Worm (Caenorhabditis elegans) whole organism, L4 larva: ENCODE measurements around the gene lin-15B.

ENCODE experiments used
- D1046.2 ChIP-seq: fragments of 200-800 bp; sonication (Bioruptor generic); IDR thresholded peaks from 2 replicates; pipeline ENCODE4 v1.3.6; 2022; ENCODE audit warnings: missing genetic modification characterization, missing compliant biosample characterization
- F10B5.3 ChIP-seq: sonication (generic microtip); optimal IDR thresholded peaks from 2 replicates; lab custom pipeline; 2016; ENCODE audit warnings: mild to moderate bottlenecking, missing genetic modification characterization, missing compliant biosample characterization
- T26A8.4 ChIP-seq: fragments of 200-800 bp; sonication (Bioruptor generic); IDR thresholded peaks from 2 replicates; pipeline ENCODE4 v1.3.6; 2022; ENCODE audit warnings: missing genetic modification characterization, missing compliant biosample characterization
- Y48G9A.11 ChIP-seq: fragments of 200-800 bp; sonication (Bioruptor generic); IDR thresholded peaks from 2 replicates; pipeline ENCODE4 v1.3.6; 2022; ENCODE audit warnings: missing genetic modification reagents, missing genetic modification characterization, missing compliant biosample characterization
- Y75B8A.6 ChIP-seq: fragments of 200-800 bp; sonication (Bioruptor generic); IDR thresholded peaks from 2 replicates; pipeline ENCODE4 v1.3.6; 2022; ENCODE audit warnings: missing genetic modification reagents, missing genetic modification characterization, missing compliant biosample characterization
- ZK337.2 ChIP-seq: fragments of 200-800 bp; sonication (Bioruptor generic); IDR thresholded peaks from 2 replicates; pipeline ENCODE4 v1.3.6; 2022; ENCODE audit warnings: missing genetic modification reagents, missing genetic modification characterization, missing compliant biosample characterization
- aha-1 ChIP-seq: fragments of 150-350 bp; peaks from one replicate; lab custom pipeline; 2014; ENCODE audit warnings: missing biosample characterization, missing genetic modification characterization
- attf-4 ChIP-seq: sonication (generic microtip); optimal IDR thresholded peaks from 3 replicates; lab custom pipeline; 2017; ENCODE audit warnings: missing biosample characterization, missing genetic modification characterization
- ceh-20 ChIP-seq: fragments of 200-800 bp; sonication (Bioruptor generic); IDR thresholded peaks from 2 replicates; pipeline ENCODE4 v1.3.6; 2022; ENCODE audit warnings: missing genetic modification reagents, missing genetic modification characterization, missing compliant biosample characterization
- ces-1 ChIP-seq: fragments of 150-350 bp; sonication (generic microtip); optimal IDR thresholded peaks from 4 replicates; lab custom pipeline; 2014; ENCODE audit warnings: missing biosample characterization, missing genetic modification reagents, missing genetic modification characterization
- cey-2 ChIP-seq: sonication (generic microtip); optimal IDR thresholded peaks from 3 replicates; lab custom pipeline; 2017; ENCODE audit warnings: missing genetic modification characterization, mild to moderate bottlenecking, missing compliant biosample characterization, antibody characterized with exemption, borderline replicate concordance; ENCODE audit not compliant: insufficient read depth
- dmd-6 ChIP-seq: fragments of 200-800 bp; sonication (Bioruptor generic); IDR thresholded peaks from 2 replicates; pipeline ENCODE4 v1.3.6; 2022; ENCODE audit warnings: missing genetic modification reagents, missing genetic modification characterization, missing compliant biosample characterization
- dmd-9 ChIP-seq: fragments of 200-800 bp; sonication (Bioruptor generic); IDR thresholded peaks from 2 replicates; pipeline ENCODE4 v1.3.6; 2022; ENCODE audit warnings: missing genetic modification reagents, missing genetic modification characterization, missing compliant biosample characterization
- duxl-1 ChIP-seq: sonication (generic microtip); optimal IDR thresholded peaks from 2 replicates; lab custom pipeline; 2016; ENCODE audit warnings: mild to moderate bottlenecking, missing genetic modification characterization, moderate library complexity, missing compliant biosample characterization; ENCODE audit not compliant: poor library complexity
- dve-1 ChIP-seq: sonication (generic microtip); optimal IDR thresholded peaks from 2 replicates; lab custom pipeline; 2017; ENCODE audit warnings: antibody characterized with exemption, mild to moderate bottlenecking, missing genetic modification characterization, missing compliant biosample characterization; ENCODE audit not compliant: insufficient read depth
- fos-1 ChIP-seq: fragments of 150-350 bp; optimal IDR thresholded peaks from 2 replicates; lab custom pipeline; 2014; ENCODE audit warnings: missing biosample characterization, missing genetic modification characterization
- gei-8 ChIP-seq: fragments of 200-800 bp; sonication (Bioruptor generic); optimal IDR thresholded peaks from 2 replicates; lab custom pipeline; 2018; ENCODE audit warnings: mild to moderate bottlenecking, missing genetic modification characterization, missing compliant biosample characterization
- hlh-11 ChIP-seq: fragments of 200-800 bp; sonication (Bioruptor generic); optimal IDR thresholded peaks from 2 replicates; lab custom pipeline; 2018; ENCODE audit warnings: mild to moderate bottlenecking, missing genetic modification characterization, missing compliant biosample characterization
- hlh-30 ChIP-seq: sonication (generic microtip); optimal IDR thresholded peaks from 2 replicates; lab custom pipeline; 2017; ENCODE audit warnings: antibody characterized with exemption, mild to moderate bottlenecking, missing genetic modification characterization, missing compliant biosample characterization; ENCODE audit not compliant: insufficient read depth
- lin-13 ChIP-seq: fragments of 150-350 bp; optimal IDR thresholded peaks from 2 replicates; lab custom pipeline; 2014; ENCODE audit warnings: missing biosample characterization, missing genetic modification reagents, missing genetic modification characterization
- lin-29 ChIP-seq: fragments of 200-800 bp; sonication (Bioruptor generic); IDR thresholded peaks from 2 replicates; pipeline ENCODE4 v1.3.6; 2022; ENCODE audit warnings: missing genetic modification reagents, missing genetic modification characterization, missing compliant biosample characterization
- lin-39 ChIP-seq: fragments of 150-350 bp; optimal IDR thresholded peaks from 2 replicates; lab custom pipeline; 2014; ENCODE audit warnings: missing biosample characterization, missing genetic modification reagents, missing genetic modification characterization
- lir-3 ChIP-seq: sonication (generic microtip); optimal IDR thresholded peaks from 2 replicates; lab custom pipeline; 2016; ENCODE audit warnings: mild to moderate bottlenecking, missing genetic modification characterization, missing compliant biosample characterization
- lsy-2 ChIP-seq, 2 experiments: fragments of 150-350 bp in 1 of 2; sonication (generic microtip) in 1 of 2; optimal IDR thresholded peaks; 2 replicates each; lab custom pipeline; 2014 to 2017; ENCODE audit warnings: missing biosample characterization in 2 of 2, missing genetic modification characterization in 2 of 2
- mdl-1 ChIP-seq, 2 experiments: fragments of 150-350 bp in 1 of 2; sonication (generic microtip) in 1 of 2; optimal IDR thresholded peaks; 2 replicates each; lab custom pipeline; 2014 to 2017; ENCODE audit warnings: missing biosample characterization in 2 of 2, missing genetic modification characterization in 2 of 2
- mdt-29 ChIP-seq: fragments of 200-800 bp; sonication (Bioruptor generic); IDR thresholded peaks from 2 replicates; pipeline ENCODE4 v1.3.6; 2022; ENCODE audit warnings: missing genetic modification reagents, missing genetic modification characterization, missing compliant biosample characterization
- mep-1 ChIP-seq: fragments of 150-350 bp; sonication (generic microtip); optimal IDR thresholded peaks from 3 replicates; lab custom pipeline; 2014; ENCODE audit warnings: missing biosample characterization, missing genetic modification characterization
- mxl-2 ChIP-seq: fragments of 200-800 bp; sonication (Bioruptor generic); conservative IDR thresholded peaks from 2 replicates; pipeline ENCODE4 v1.3.6; 2022; ENCODE audit warnings: missing genetic modification reagents, missing genetic modification characterization, missing compliant biosample characterization
- mxl-3 ChIP-seq: fragments of 200-800 bp; sonication (Bioruptor generic); optimal IDR thresholded peaks from 2 replicates; lab custom pipeline; 2018; ENCODE audit warnings: mild to moderate bottlenecking, missing genetic modification characterization, missing compliant biosample characterization
- nhr-102 ChIP-seq: sonication (generic microtip); optimal IDR thresholded peaks from 2 replicates; lab custom pipeline; 2016; ENCODE audit warnings: mild to moderate bottlenecking, missing genetic modification characterization, moderate library complexity, missing compliant biosample characterization
- nhr-237 ChIP-seq: sonication (generic microtip); optimal IDR thresholded peaks from 2 replicates; lab custom pipeline; 2017; ENCODE audit warnings: missing biosample characterization, missing genetic modification characterization
- nhr-28 ChIP-seq: fragments of 150-350 bp; optimal IDR thresholded peaks from 2 replicates; lab custom pipeline; 2014; ENCODE audit warnings: missing biosample characterization, missing genetic modification characterization
- nhr-48 ChIP-seq: sonication (generic microtip); optimal IDR thresholded peaks from 2 replicates; lab custom pipeline; 2016; ENCODE audit warnings: mild to moderate bottlenecking, missing genetic modification characterization, missing compliant biosample characterization
- nhr-76 ChIP-seq: fragments of 150-350 bp; optimal IDR thresholded peaks from 2 replicates; lab custom pipeline; 2014; ENCODE audit warnings: missing biosample characterization, missing genetic modification characterization
- nhr-77 ChIP-seq: fragments of 150-350 bp; optimal IDR thresholded peaks from 2 replicates; lab custom pipeline; 2014; ENCODE audit warnings: missing biosample characterization, missing genetic modification characterization
- pha-4 ChIP-seq, 2 experiments: fragments of 150-350 bp in 1 of 2; fragments of 200-800 bp in 1 of 2; sonication (Bioruptor generic) in 1 of 2; IDR thresholded peaks in 1 of 2; optimal IDR thresholded peaks in 1 of 2; 2 replicates each; pipeline versions ENCODE4 v1.3.6 to Lab custom; 2014 to 2022; ENCODE audit warnings: missing genetic modification characterization in 2 of 2, missing genetic modification reagents in 2 of 2, missing biosample characterization in 1 of 2, missing compliant biosample characterization in 1 of 2
- pqm-1 ChIP-seq: sonication (generic microtip); optimal IDR thresholded peaks from 2 replicates; lab custom pipeline; 2017; ENCODE audit warnings: missing biosample characterization, missing genetic modification characterization
- rbr-2 ChIP-seq: sonication (generic microtip); optimal IDR thresholded peaks from 2 replicates; lab custom pipeline; 2016; ENCODE audit warnings: missing genotype, missing genetic modification characterization, missing compliant biosample characterization
- sdz-12 ChIP-seq: fragments of 200-800 bp; sonication (Bioruptor generic); optimal IDR thresholded peaks from 2 replicates; lab custom pipeline; 2018; ENCODE audit warnings: mild to moderate bottlenecking, missing genetic modification characterization, missing compliant biosample characterization
- skn-1 ChIP-seq: fragments of 150-350 bp; optimal IDR thresholded peaks from 2 replicates; lab custom pipeline; 2014; ENCODE audit warnings: missing biosample characterization, missing genetic modification characterization
- tra-1 ChIP-seq: fragments of 200-800 bp; sonication (Bioruptor generic); IDR thresholded peaks from 2 replicates; pipeline ENCODE4 v1.3.6; 2022; ENCODE audit warnings: missing genetic modification reagents, missing genetic modification characterization, missing compliant biosample characterization
- unc-39 ChIP-seq: sonication (generic microtip); optimal IDR thresholded peaks from 2 replicates; lab custom pipeline; 2017; ENCODE audit warnings: missing biosample characterization, missing genetic modification characterization
- vab-7 ChIP-seq: fragments of 200-800 bp; sonication (Bioruptor generic); IDR thresholded peaks from 2 replicates; pipeline ENCODE4 v1.3.6; 2022; ENCODE audit warnings: missing genetic modification reagents, missing genetic modification characterization, missing compliant biosample characterization
- zfp-2 ChIP-seq: sonication (generic microtip); optimal IDR thresholded peaks from 2 replicates; lab custom pipeline; 2016; ENCODE audit warnings: mild to moderate bottlenecking, missing genetic modification characterization, missing compliant biosample characterization
- zfp-3 ChIP-seq: fragments of 200-800 bp; sonication (Bioruptor generic); conservative IDR thresholded peaks from 2 replicates; pipeline ENCODE4 v1.3.6; 2022; ENCODE audit warnings: missing genetic modification reagents, missing genetic modification characterization, missing compliant biosample characterization
- zip-2 ChIP-seq: fragments of 150-350 bp; optimal IDR thresholded peaks from 2 replicates; lab custom pipeline; 2014; ENCODE audit warnings: missing biosample characterization, missing genetic modification characterization
- ztf-7 ChIP-seq: fragments of 150-350 bp; optimal IDR thresholded peaks from 2 replicates; lab custom pipeline; 2014; ENCODE audit warnings: missing biosample characterization, missing genetic modification characterization

Gene lin-15B

DNA sequence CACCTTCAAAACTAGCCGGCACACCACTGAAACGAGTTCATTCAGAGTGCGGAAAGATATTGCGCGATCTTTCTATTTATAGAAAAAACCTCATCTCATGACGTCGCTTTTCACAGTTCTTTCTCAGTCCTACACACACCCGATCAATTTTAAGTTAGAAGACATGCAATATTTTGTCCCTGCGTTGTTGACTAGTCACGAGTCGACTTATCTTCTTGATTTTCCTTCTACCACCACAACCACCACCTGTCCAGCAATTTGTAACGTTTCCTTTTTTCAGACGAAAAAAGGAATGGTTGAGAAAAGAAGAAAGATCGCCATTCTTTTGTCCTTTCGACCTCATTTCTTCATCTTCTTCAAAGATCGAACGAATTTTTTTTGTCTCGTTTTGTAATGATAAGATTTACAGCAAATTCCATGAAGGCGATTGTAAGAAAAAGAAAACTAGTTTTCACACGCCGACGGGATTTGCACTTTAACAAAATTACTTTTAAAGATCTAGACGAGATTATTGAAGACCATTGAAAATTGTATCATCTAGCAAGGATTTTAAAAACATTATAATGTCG lies 19.7 kb upstream of the lin-15B start:
- TF ChIP-seq nhr-28 (tag; lab: Kevin White, UChicago) (peak; percentile 57), pha-4 (GFP tag; IDR thresholded peaks at IDR 0.05; lab: Robert Waterston, UW) (no peak), pha-4 (tag; optimal IDR thresholded peaks at IDR 0.05; lab: Kevin White, UChicago) (no peak), cey-2 (tag; lab: Kevin White, UChicago) (peak; percentile 25), ces-1 (GFP tag; lab: Kevin White, UChicago) (no peak), mdt-29 (GFP tag; lab: Robert Waterston, UW) (no peak), lin-39 (tag; lab: Kevin White, UChicago) (no peak), nhr-48 (tag; lab: Kevin White, UChicago) (peak; percentile 98), lin-29 (GFP tag; lab: Robert Waterston, UW) (no peak), mdl-1 (tag; optimal IDR thresholded peaks at IDR 0.05; lab: Kevin White, UChicago) (peak in 1 of 2 experiments; percentile 60), aha-1 (tag; lab: Kevin White, UChicago) (peak; percentile 50), unc-39 (tag; lab: Kevin White, UChicago) (no peak), mep-1 (peak; percentile 25), lsy-2 (tag; optimal IDR thresholded peaks at IDR 0.05; lab: Kevin White, UChicago) (peak in 1 of 2 experiments; percentile 18), attf-4 (tag; lab: Kevin White, UChicago) (no peak), dve-1 (tag; lab: Kevin White, UChicago) (peak; percentile 20), tra-1 (peak; percentile 53), hlh-30 (tag; lab: Kevin White, UChicago) (peak; percentile 78), ztf-7 (no peak), nhr-77 (tag; lab: Kevin White, UChicago) (peak; percentile 17), dmd-6 (peak; percentile 63), mxl-3 (GFP tag; lab: Kevin White, UChicago) (peak; percentile 60), gei-8 (GFP tag; lab: Kevin White, UChicago) (peak; percentile 59), duxl-1 (tag; lab: Kevin White, UChicago) (no peak), hlh-11 (tag; lab: Kevin White, UChicago) (peak; percentile 76)

- TF ChIP-seq lir-3 (tag; lab: Kevin White, UChicago): no peak
- TF ChIP-seq vab-7 (GFP tag; lab: Robert Waterston, UW): peak; percentile 57; the same call in 1 of the 2 replicates
- peak; percentile 82 for TF ChIP-seq ceh-20 (GFP tag; lab: Robert Waterston, UW)
- no peak for TF ChIP-seq zip-2 (tag; lab: Kevin White, UChicago)
- TF ChIP-seq hlh-30 (tag; lab: Kevin White, UChicago): peak; percentile 94
- no peak for TF ChIP-seq lin-39 (tag; lab: Kevin White, UChicago)
- TF ChIP-seq nhr-102: peak; percentile 5
- TF ChIP-seq mxl-3 (GFP tag; lab: Kevin White, UChicago): peak; percentile 77
- no peak for TF ChIP-seq duxl-1 (tag; lab: Kevin White, UChicago)
- TF ChIP-seq dmd-6: peak; percentile 95
- TF ChIP-seq lsy-2 (tag; optimal IDR thresholded peaks at IDR 0.05; lab: Kevin White, UChicago): peak; percentile 73 to 85
- TF ChIP-seq ZK337.2: no peak
- peak; percentile 84 for TF ChIP-seq tra-1
- no peak for TF ChIP-seq nhr-237 (tag; lab: Kevin White, UChicago)
- TF ChIP-seq F10B5.3: peak; percentile 20
- TF ChIP-seq mxl-2 (GFP tag; lab: Robert Waterston, UW): no peak
- no peak for TF ChIP-seq pqm-1 (tag; lab: Kevin White, UChicago)
- no peak for TF ChIP-seq zfp-2 (tag; lab: Kevin White, UChicago)
- TF ChIP-seq skn-1 (tag; lab: Kevin White, UChicago): no peak
- no peak for TF ChIP-seq Y75B8A.6 (GFP tag; lab: Robert Waterston, UW)
- TF ChIP-seq T26A8.4 (GFP tag; lab: Robert Waterston, UW): peak; percentile 64
- TF ChIP-seq attf-4 (tag; lab: Kevin White, UChicago): no peak
- no peak for TF ChIP-seq Y48G9A.11 (GFP tag; lab: Robert Waterston, UW)
- no peak for TF ChIP-seq fos-1 (tag; lab: Kevin White, UChicago)
- no peak for TF ChIP-seq sdz-12 (GFP tag; lab: Kevin White, UChicago)
- TF ChIP-seq zfp-3 (GFP tag; lab: Robert Waterston, UW): no peak
- peak; percentile 90 for TF ChIP-seq rbr-2
- TF ChIP-seq lin-13 (GFP tag; lab: Kevin White, UChicago): peak; percentile 21
- TF ChIP-seq D1046.2 (GFP tag; lab: Robert Waterston, UW): no peak
- peak; percentile 36 for TF ChIP-seq nhr-76 (tag; lab: Kevin White, UChicago)
- TF ChIP-seq dmd-9 (GFP tag; lab: Robert Waterston, UW): no peak
These were observed 18.5 kb upstream of the lin-15B start for ce11 chrX:15707366-15707892.
